Worm (Caenorhabditis elegans) whole organism, L4 larva: ENCODE results near the gene K10B2.4.

Experiments
- F26F4.8 ChIP-seq: fragments of 200-800 bp; sonication (Bioruptor generic); conservative IDR thresholded peaks from 2 replicates; pipeline ENCODE4 v1.3.6; 2022; ENCODE audit warnings: missing genetic modification characterization, missing compliant biosample characterization
- R02D3.7 ChIP-seq: fragments of 150-350 bp; sonication (generic microtip); optimal IDR thresholded peaks from 3 replicates; lab custom pipeline; 2014; ENCODE audit warnings: missing biosample characterization, missing genetic modification characterization
- T20F7.1 ChIP-seq: fragments of 200-800 bp; sonication (Bioruptor generic); optimal IDR thresholded peaks from 2 replicates; lab custom pipeline; 2018; ENCODE audit warnings: mild to moderate bottlenecking, missing genetic modification characterization, missing compliant biosample characterization
- Y105C5A.15 ChIP-seq: fragments of 200-800 bp; sonication (Bioruptor generic); IDR thresholded peaks from 2 replicates; pipeline ENCODE4 v1.3.6; 2022; ENCODE audit warnings: missing genetic modification characterization, missing compliant biosample characterization
- Y75B8A.6 ChIP-seq: fragments of 200-800 bp; sonication (Bioruptor generic); IDR thresholded peaks from 2 replicates; pipeline ENCODE4 v1.3.6; 2022; ENCODE audit warnings: missing genetic modification reagents, missing genetic modification characterization, missing compliant biosample characterization
- ZK337.2 ChIP-seq: fragments of 200-800 bp; sonication (Bioruptor generic); IDR thresholded peaks from 2 replicates; pipeline ENCODE4 v1.3.6; 2022; ENCODE audit warnings: missing genetic modification reagents, missing genetic modification characterization, missing compliant biosample characterization
- ama-1 ChIP-seq: fragments of 150-350 bp; optimal IDR thresholded peaks from 2 replicates; lab custom pipeline; 2014; ENCODE audit warnings: inconsistent platforms, mixed read lengths
- ceh-20 ChIP-seq: fragments of 200-800 bp; sonication (Bioruptor generic); IDR thresholded peaks from 2 replicates; pipeline ENCODE4 v1.3.6; 2022; ENCODE audit warnings: missing genetic modification reagents, missing genetic modification characterization, missing compliant biosample characterization
- ceh-28 ChIP-seq: fragments of 150-350 bp; optimal IDR thresholded peaks from 2 replicates; lab custom pipeline; 2014; ENCODE audit warnings: missing biosample characterization, missing genetic modification reagents, missing genetic modification characterization
- ceh-62 ChIP-seq: sonication (generic microtip); optimal IDR thresholded peaks from 2 replicates; lab custom pipeline; 2017; ENCODE audit warnings: missing biosample characterization, missing genetic modification characterization
- ceh-82 ChIP-seq: sonication (generic microtip); optimal IDR thresholded peaks from 2 replicates; lab custom pipeline; 2017; ENCODE audit warnings: missing biosample characterization, missing genetic modification characterization
- cey-2 ChIP-seq: sonication (generic microtip); optimal IDR thresholded peaks from 3 replicates; lab custom pipeline; 2017; ENCODE audit warnings: missing genetic modification characterization, mild to moderate bottlenecking, missing compliant biosample characterization, antibody characterized with exemption, borderline replicate concordance; ENCODE audit not compliant: insufficient read depth
- ctbp-1 ChIP-seq: fragments of 200-800 bp; sonication (Bioruptor generic); IDR thresholded peaks from 2 replicates; pipeline ENCODE4 v1.3.6; 2022; ENCODE audit warnings: missing genetic modification reagents, missing genetic modification characterization, missing compliant biosample characterization
- daf-12 ChIP-seq: fragments of 150-350 bp; optimal IDR thresholded peaks from 2 replicates; lab custom pipeline; 2014; ENCODE audit warnings: missing biosample characterization, missing genetic modification reagents, missing genetic modification characterization
- daf-16 ChIP-seq, 3 experiments: sonication (generic microtip); optimal IDR thresholded peaks; 2 replicates each; lab custom pipeline; 2016 to 2017; ENCODE audit warnings: missing genetic modification characterization in 3 of 3, missing genetic modification reagents in 3 of 3, mild to moderate bottlenecking in 2 of 3, missing compliant biosample characterization in 2 of 3, missing biosample characterization in 1 of 3, moderate library complexity in 1 of 3
- daf-19 ChIP-seq: fragments of 200-800 bp; sonication (Bioruptor generic); conservative IDR thresholded peaks from 2 replicates; pipeline ENCODE4 v1.3.6; 2022; ENCODE audit warnings: missing genetic modification characterization, missing compliant biosample characterization
- daf-8 ChIP-seq: fragments of 200-800 bp; sonication (Bioruptor generic); IDR thresholded peaks from 2 replicates; pipeline ENCODE4 v1.3.6; 2022; ENCODE audit warnings: missing genetic modification characterization, missing compliant biosample characterization
- dmd-6 ChIP-seq: fragments of 200-800 bp; sonication (Bioruptor generic); IDR thresholded peaks from 2 replicates; pipeline ENCODE4 v1.3.6; 2022; ENCODE audit warnings: missing genetic modification reagents, missing genetic modification characterization, missing compliant biosample characterization
- dmd-9 ChIP-seq: fragments of 200-800 bp; sonication (Bioruptor generic); IDR thresholded peaks from 2 replicates; pipeline ENCODE4 v1.3.6; 2022; ENCODE audit warnings: missing genetic modification reagents, missing genetic modification characterization, missing compliant biosample characterization
- dve-1 ChIP-seq: sonication (generic microtip); optimal IDR thresholded peaks from 2 replicates; lab custom pipeline; 2017; ENCODE audit warnings: antibody characterized with exemption, mild to moderate bottlenecking, missing genetic modification characterization, missing compliant biosample characterization; ENCODE audit not compliant: insufficient read depth
- egl-27 ChIP-seq: sonication (generic microtip); optimal IDR thresholded peaks from 3 replicates; lab custom pipeline; 2017; ENCODE audit warnings: missing biosample characterization, missing genetic modification reagents, missing genetic modification characterization
- egl-43 ChIP-seq: fragments of 200-800 bp; sonication (Bioruptor generic); IDR thresholded peaks from 2 replicates; pipeline ENCODE4 v1.3.6; 2022; ENCODE audit warnings: missing genetic modification reagents, missing genetic modification characterization, missing compliant biosample characterization
- hif-1 ChIP-seq, 2 experiments: sonication (generic microtip); optimal IDR thresholded peaks; 2 replicates each; lab custom pipeline; 2016 to 2017; ENCODE audit warnings: missing compliant biosample characterization in 2 of 2, missing genetic modification characterization in 2 of 2, missing genetic modification reagents in 2 of 2, missing genotype in 2 of 2, mild to moderate bottlenecking in 1 of 2
- hmg-1.1 ChIP-seq: fragments of 200-800 bp; sonication (Bioruptor generic); IDR thresholded peaks from 2 replicates; pipeline ENCODE4 v1.3.6; 2022; ENCODE audit warnings: missing genetic modification reagents, missing genetic modification characterization, missing compliant biosample characterization
- lin-1 ChIP-seq: fragments of 200-800 bp; sonication (Bioruptor generic); IDR thresholded peaks from 2 replicates; pipeline ENCODE4 v1.3.6; 2022; ENCODE audit warnings: missing genetic modification reagents, missing genetic modification characterization, missing compliant biosample characterization
- lin-13 ChIP-seq: fragments of 150-350 bp; optimal IDR thresholded peaks from 2 replicates; lab custom pipeline; 2014; ENCODE audit warnings: missing biosample characterization, missing genetic modification reagents, missing genetic modification characterization
- lin-29 ChIP-seq: fragments of 200-800 bp; sonication (Bioruptor generic); IDR thresholded peaks from 2 replicates; pipeline ENCODE4 v1.3.6; 2022; ENCODE audit warnings: missing genetic modification reagents, missing genetic modification characterization, missing compliant biosample characterization
- lin-38 ChIP-seq: fragments of 200-800 bp; sonication (Bioruptor generic); IDR thresholded peaks from 2 replicates; pipeline ENCODE4 v1.3.6; 2022; ENCODE audit warnings: missing genetic modification reagents, missing genetic modification characterization, missing compliant biosample characterization
- lsy-2 ChIP-seq, 2 experiments: fragments of 150-350 bp in 1 of 2; sonication (generic microtip) in 1 of 2; optimal IDR thresholded peaks; 2 replicates each; lab custom pipeline; 2014 to 2017; ENCODE audit warnings: missing biosample characterization in 2 of 2, missing genetic modification characterization in 2 of 2
- madf-9 ChIP-seq: fragments of 200-800 bp; sonication (Bioruptor generic); conservative IDR thresholded peaks from 2 replicates; pipeline ENCODE4 v1.3.6; 2022; ENCODE audit warnings: missing genetic modification reagents, missing genetic modification characterization, missing compliant biosample characterization
- nhr-10 ChIP-seq: fragments of 150-350 bp; optimal IDR thresholded peaks from 2 replicates; lab custom pipeline; 2014; ENCODE audit warnings: missing biosample characterization, missing genetic modification characterization
- nhr-11 ChIP-seq: fragments of 150-350 bp; optimal IDR thresholded peaks from 2 replicates; lab custom pipeline; 2014; ENCODE audit warnings: missing biosample characterization, missing genetic modification characterization
- nhr-111 ChIP-seq: fragments of 200-800 bp; sonication (Bioruptor generic); optimal IDR thresholded peaks from 2 replicates; lab custom pipeline; 2018; ENCODE audit warnings: mild to moderate bottlenecking, missing genetic modification characterization, missing compliant biosample characterization
- nhr-25 ChIP-seq: sonication (generic microtip); optimal IDR thresholded peaks from 2 replicates; lab custom pipeline; 2017; ENCODE audit warnings: missing genetic modification characterization, mild to moderate bottlenecking, missing compliant biosample characterization, antibody characterized with exemption, moderate library complexity, borderline replicate concordance; ENCODE audit not compliant: insufficient read depth
- nhr-76 ChIP-seq: fragments of 150-350 bp; optimal IDR thresholded peaks from 2 replicates; lab custom pipeline; 2014; ENCODE audit warnings: missing biosample characterization, missing genetic modification characterization
- nhr-77 ChIP-seq: fragments of 150-350 bp; optimal IDR thresholded peaks from 2 replicates; lab custom pipeline; 2014; ENCODE audit warnings: missing biosample characterization, missing genetic modification characterization
- pha-4 ChIP-seq, 2 experiments: fragments of 150-350 bp in 1 of 2; fragments of 200-800 bp in 1 of 2; sonication (Bioruptor generic) in 1 of 2; IDR thresholded peaks in 1 of 2; optimal IDR thresholded peaks in 1 of 2; 2 replicates each; pipeline versions ENCODE4 v1.3.6 to Lab custom; 2014 to 2022; ENCODE audit warnings: missing genetic modification characterization in 2 of 2, missing genetic modification reagents in 2 of 2, missing biosample characterization in 1 of 2, missing compliant biosample characterization in 1 of 2
- php-3 ChIP-seq: fragments of 200-800 bp; sonication (Bioruptor generic); IDR thresholded peaks from 2 replicates; pipeline ENCODE4 v1.3.6; 2022; ENCODE audit warnings: missing genetic modification reagents, missing genetic modification characterization, missing compliant biosample characterization
- saeg-2 ChIP-seq: fragments of 200-800 bp; sonication (Bioruptor generic); IDR thresholded peaks from 2 replicates; pipeline ENCODE4 v1.3.6; 2022; ENCODE audit warnings: missing genetic modification reagents, missing genetic modification characterization, missing compliant biosample characterization
- snpc-1.2 ChIP-seq: fragments of 200-800 bp; sonication (Bioruptor generic); IDR thresholded peaks from 2 replicates; pipeline ENCODE4 v1.3.6; 2022; ENCODE audit warnings: missing genetic modification reagents, missing genetic modification characterization, missing compliant biosample characterization
- spr-3 ChIP-seq: fragments of 200-800 bp; sonication (Bioruptor generic); optimal IDR thresholded peaks from 2 replicates; lab custom pipeline; 2018; ENCODE audit warnings: mild to moderate bottlenecking, missing genetic modification characterization, missing compliant biosample characterization
- tag-97 ChIP-seq: fragments of 200-800 bp; sonication (Bioruptor generic); IDR thresholded peaks from 2 replicates; pipeline ENCODE4 v1.3.6; 2022; ENCODE audit warnings: missing genetic modification characterization, missing compliant biosample characterization
- tra-1 ChIP-seq: fragments of 200-800 bp; sonication (Bioruptor generic); IDR thresholded peaks from 2 replicates; pipeline ENCODE4 v1.3.6; 2022; ENCODE audit warnings: missing genetic modification reagents, missing genetic modification characterization, missing compliant biosample characterization
- unc-62 ChIP-seq, 3 experiments: fragments of 150-350 bp in 1 of 3; sonication (generic microtip); optimal IDR thresholded peaks in 2 of 3; peaks in 1 of 3; 1 replicate in 1 of 3; 2 replicates in 2 of 3; lab custom pipeline; 2014 to 2017; ENCODE audit warnings: missing biosample characterization in 3 of 3, missing genetic modification characterization in 3 of 3, missing genetic modification reagents in 3 of 3, missing genotype in 1 of 3
- vab-7 ChIP-seq: fragments of 200-800 bp; sonication (Bioruptor generic); IDR thresholded peaks from 2 replicates; pipeline ENCODE4 v1.3.6; 2022; ENCODE audit warnings: missing genetic modification reagents, missing genetic modification characterization, missing compliant biosample characterization
- zfp-2 ChIP-seq: sonication (generic microtip); optimal IDR thresholded peaks from 2 replicates; lab custom pipeline; 2016; ENCODE audit warnings: mild to moderate bottlenecking, missing genetic modification characterization, missing compliant biosample characterization
- zip-11 ChIP-seq: fragments of 200-800 bp; sonication (Bioruptor generic); IDR thresholded peaks from 2 replicates; pipeline ENCODE4 v1.3.6; 2022; ENCODE audit warnings: missing genetic modification characterization, missing compliant biosample characterization
- zip-2 ChIP-seq: fragments of 150-350 bp; optimal IDR thresholded peaks from 2 replicates; lab custom pipeline; 2014; ENCODE audit warnings: missing biosample characterization, missing genetic modification characterization
- ztf-11 ChIP-seq: fragments of 150-350 bp; optimal IDR thresholded peaks from 2 replicates; lab custom pipeline; 2014; ENCODE audit warnings: missing biosample characterization, missing genetic modification characterization
- ztf-7 ChIP-seq: fragments of 150-350 bp; optimal IDR thresholded peaks from 2 replicates; lab custom pipeline; 2014; ENCODE audit warnings: missing biosample characterization, missing genetic modification characterization

The K10B2.4 gene

DNA sequence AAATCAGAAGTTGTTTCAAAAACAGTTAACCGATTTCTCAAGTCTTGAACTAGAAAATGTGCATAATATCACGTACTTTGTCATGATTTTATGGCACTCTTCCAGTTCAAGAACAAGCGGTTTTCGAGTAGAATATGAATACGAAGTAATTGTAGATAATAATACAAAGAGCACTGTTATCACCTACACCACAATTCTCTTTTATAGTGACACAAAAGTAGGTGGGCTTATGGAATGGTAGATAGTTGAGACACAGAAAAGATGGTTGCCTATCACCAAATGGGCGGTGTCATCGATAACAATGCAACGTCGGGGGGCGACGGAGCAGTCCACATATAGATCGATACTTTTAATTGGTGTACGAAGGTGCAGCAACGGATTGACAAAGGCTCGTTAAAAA, 32.1 kb downstream of the K10B2.4 start (continued):
- TF ChIP-seq R02D3.7 (tag; lab: Kevin White, UChicago), result no peak
- peak; percentile 82 for TF ChIP-seq dve-1 (tag; lab: Kevin White, UChicago)
- TF ChIP-seq daf-19, result no peak
- no peak for TF ChIP-seq Y105C5A.15 (GFP tag; lab: Robert Waterston, UW)
- TF ChIP-seq dmd-6 (GFP tag; lab: Robert Waterston, UW), result peak; percentile 88
- TF ChIP-seq ceh-28 (tag; lab: Kevin White, UChicago), result no peak
- no peak for TF ChIP-seq lin-38 (GFP tag; lab: Robert Waterston, UW)
- TF ChIP-seq daf-16 (GFP tag; optimal IDR thresholded peaks at IDR 0.05; lab: Kevin White, UChicago), result peak in 1 of 2 experiments; percentile 9
- TF ChIP-seq daf-16 (tag; optimal IDR thresholded peaks at IDR 0.05; lab: Kevin White, UChicago), result peak; percentile 62
- TF ChIP-seq Y75B8A.6 (GFP tag; lab: Robert Waterston, UW), result no peak
- peak; percentile 80 for TF ChIP-seq tra-1 (GFP tag; lab: Robert Waterston, UW)
- no peak for TF ChIP-seq spr-3 (GFP tag; lab: Kevin White, UChicago)
- TF ChIP-seq php-3 (GFP tag; lab: Robert Waterston, UW), result peak; percentile 76
- TF ChIP-seq F26F4.8 (GFP tag; lab: Robert Waterston, UW), result no peak
- peak in 1 of 2 experiments; percentile 16 for TF ChIP-seq hif-1 (tag; optimal IDR thresholded peaks at IDR 0.05; lab: Kevin White, UChicago)
- TF ChIP-seq cey-2 (tag; lab: Kevin White, UChicago), result no peak
- peak; percentile 73 for TF ChIP-seq lin-1
- TF ChIP-seq vab-7, result no peak
- no peak for TF ChIP-seq madf-9 (GFP tag; lab: Robert Waterston, UW)
- no peak for TF ChIP-seq ztf-11 (tag; lab: Kevin White, UChicago)
- TF ChIP-seq lin-13 (GFP tag; lab: Kevin White, UChicago), result no peak
- TF ChIP-seq daf-8, result no peak
- TF ChIP-seq zfp-2 (tag; lab: Kevin White, UChicago), result no peak
- TF ChIP-seq pha-4 (GFP tag; IDR thresholded peaks at IDR 0.05; lab: Robert Waterston, UW), result no peak
- TF ChIP-seq pha-4 (tag; optimal IDR thresholded peaks at IDR 0.05; lab: Kevin White, UChicago), result no peak
- TF ChIP-seq unc-62 (GFP tag; optimal IDR thresholded peaks at IDR 0.05 in 1 of 2; lab: Kevin White, UChicago), result peak in 1 of 2 experiments; percentile 71
- no peak for TF ChIP-seq unc-62 (tag; optimal IDR thresholded peaks at IDR 0.05; lab: Kevin White, UChicago)
- no peak for TF ChIP-seq ztf-7 (tag; lab: Kevin White, UChicago)
- TF ChIP-seq ceh-20 (GFP tag; lab: Robert Waterston, UW), result peak; percentile 41; the same call in 1 of the 2 replicates
- TF ChIP-seq nhr-76 (tag; lab: Kevin White, UChicago), result no peak
- no peak for TF ChIP-seq dmd-9 (GFP tag; lab: Robert Waterston, UW)
- no peak for TF ChIP-seq saeg-2
- TF ChIP-seq lin-29, result no peak
- TF ChIP-seq ama-1 (lab: Kevin White, UChicago), result peak; percentile 43
- TF ChIP-seq snpc-1.2 (GFP tag; lab: Robert Waterston, UW), result no peak
- no peak for TF ChIP-seq hmg-1.1 (GFP tag; lab: Robert Waterston, UW)
- no peak for TF ChIP-seq egl-27 (tag; lab: Kevin White, UChicago)
- TF ChIP-seq nhr-10 (tag; lab: Kevin White, UChicago), result peak; percentile 58
- peak; percentile 9 for TF ChIP-seq T20F7.1 (GFP tag; lab: Kevin White, UChicago)
- TF ChIP-seq ctbp-1 (GFP tag; lab: Robert Waterston, UW), result no peak
- TF ChIP-seq nhr-11 (tag; lab: Kevin White, UChicago), result no peak
- no peak for TF ChIP-seq ceh-82
- no peak for TF ChIP-seq egl-43
- TF ChIP-seq nhr-111 (GFP tag; lab: Kevin White, UChicago), result no peak
- TF ChIP-seq ZK337.2 (GFP tag; lab: Robert Waterston, UW), result no peak
- TF ChIP-seq zip-2 (tag; lab: Kevin White, UChicago), result no peak
- TF ChIP-seq nhr-25 (tag; lab: Kevin White, UChicago), result no peak
- TF ChIP-seq tag-97, result no peak
- no peak for TF ChIP-seq daf-12
- no peak for TF ChIP-seq nhr-77
- no peak for TF ChIP-seq lsy-2 (tag; optimal IDR thresholded peaks at IDR 0.05; lab: Kevin White, UChicago)
- TF ChIP-seq zip-11 (GFP tag; lab: Robert Waterston, UW), result no peak
- no peak for TF ChIP-seq ceh-62 (tag; lab: Kevin White, UChicago)
